Fruit fly (Drosophila melanogaster) whole organism, embryonic: ENCODE measurements around the gene CG43850.

ENCODE experiments used
- Abd-B ChIP-seq: fragments of 200-800 bp; sonication (Bioruptor generic); optimal IDR thresholded peaks from 2 replicates; lab custom pipeline; 2018; ENCODE audit warnings: missing biosample characterization, mild to moderate bottlenecking, missing genetic modification characterization, moderate library complexity
- Aef1 ChIP-seq: fragments of 200-800 bp; sonication (Bioruptor generic); IDR thresholded peaks from 3 replicates; pipeline ENCODE4 v1.3.6; 2022; ENCODE audit warnings: missing biosample characterization, missing genetic modification characterization
- Asciz ChIP-seq: fragments of 200-800 bp; sonication (Bioruptor generic); optimal IDR thresholded peaks from 2 replicates; lab custom pipeline; 2017; ENCODE audit warnings: missing biosample characterization, mild to moderate bottlenecking, missing genetic modification characterization, missing genetic modification reagents
- B-H2 ChIP-seq: fragments of 200-800 bp; sonication (Bioruptor generic); optimal IDR thresholded peaks from 2 replicates; lab custom pipeline; 2018; ENCODE audit warnings: missing biosample characterization, mild to moderate bottlenecking, missing genetic modification characterization
- CG10267 ChIP-seq: fragments of 200-800 bp; sonication (Bioruptor generic); optimal IDR thresholded peaks from 2 replicates; lab custom pipeline; 2018; ENCODE audit warnings: missing biosample characterization, mild to moderate bottlenecking, missing genetic modification characterization, moderate library complexity
- CG11247 ChIP-seq: fragments of 200-800 bp; sonication (Bioruptor generic); IDR thresholded peaks from 2 replicates; pipeline ENCODE4 v1.3.6; 2022; ENCODE audit warnings: missing biosample characterization, missing genetic modification characterization
- CG13775 ChIP-seq: fragments of 200-800 bp; sonication (Bioruptor generic); optimal IDR thresholded peaks from 3 replicates; lab custom pipeline; 2017; ENCODE audit warnings: missing biosample characterization, mild to moderate bottlenecking, missing genetic modification characterization
- CG1832 ChIP-seq: fragments of 200-800 bp; sonication (Bioruptor generic); optimal IDR thresholded peaks from 2 replicates; lab custom pipeline; 2017; ENCODE audit warnings: missing biosample characterization, mild to moderate bottlenecking, missing genetic modification characterization, inconsistent platforms
- CG2120 ChIP-seq: fragments of 200-800 bp; sonication (Bioruptor generic); optimal IDR thresholded peaks from 3 replicates; lab custom pipeline; 2016; ENCODE audit warnings: missing biosample characterization, missing genetic modification characterization
- CG2678 ChIP-seq: fragments of 200-800 bp; sonication (Bioruptor generic); optimal IDR thresholded peaks from 3 replicates; lab custom pipeline; 2019; ENCODE audit warnings: missing biosample characterization, mild to moderate bottlenecking, missing genetic modification characterization, moderate library complexity
- CG30431 ChIP-seq: fragments of 200-800 bp; sonication (Bioruptor generic); optimal IDR thresholded peaks from 2 replicates; lab custom pipeline; 2017; ENCODE audit warnings: missing biosample characterization, missing genetic modification characterization
- CG3065 ChIP-seq: fragments of 200-800 bp; sonication (Bioruptor generic); optimal IDR thresholded peaks from 2 replicates; lab custom pipeline; 2016; ENCODE audit warnings: missing biosample characterization, missing genetic modification characterization
- CG31224 ChIP-seq: fragments of 200-800 bp; sonication (Bioruptor generic); IDR thresholded peaks from 2 replicates; pipeline ENCODE4 v1.3.6; 2022; ENCODE audit warnings: missing biosample characterization, missing genetic modification characterization
- CG32767 ChIP-seq: fragments of 200-800 bp; sonication (Bioruptor generic); IDR thresholded peaks from 2 replicates; pipeline ENCODE4 v1.3.6; 2022; ENCODE audit warnings: missing biosample characterization, missing genetic modification characterization
- CG3726 ChIP-seq: fragments of 200-800 bp; sonication (Bioruptor generic); IDR thresholded peaks from 3 replicates; pipeline ENCODE4, ENCODE4 v1.3.6; 2022; ENCODE audit warnings: missing biosample characterization, missing genetic modification characterization
- CG3838 ChIP-seq: fragments of 200-800 bp; sonication (Bioruptor generic); optimal IDR thresholded peaks from 3 replicates; lab custom pipeline; 2016; ENCODE audit warnings: missing biosample characterization, missing genetic modification characterization
- CG3847 ChIP-seq: fragments of 200-800 bp; sonication (Bioruptor generic); IDR thresholded peaks from 2 replicates; pipeline ENCODE4 v1.3.6; 2022; ENCODE audit warnings: missing biosample characterization, missing genetic modification characterization
- CG4360 ChIP-seq: fragments of 200-800 bp; sonication (Bioruptor generic); IDR thresholded peaks from 2 replicates; pipeline ENCODE4 v1.3.6; 2022; ENCODE audit warnings: missing biosample characterization, missing genetic modification characterization
- CG4404 ChIP-seq: fragments of 200-800 bp; sonication (Bioruptor generic); IDR thresholded peaks from 2 replicates; pipeline ENCODE4 v1.3.6; 2022; ENCODE audit warnings: missing biosample characterization, missing genetic modification characterization
- CG4707 ChIP-seq: fragments of 200-800 bp; sonication (Bioruptor generic); optimal IDR thresholded peaks from 2 replicates; lab custom pipeline; 2018; ENCODE audit warnings: missing biosample characterization, mild to moderate bottlenecking, missing genetic modification characterization, moderate library complexity
- CG4730 ChIP-seq: fragments of 200-800 bp; sonication (Bioruptor generic); IDR thresholded peaks from 2 replicates; pipeline ENCODE4 v1.3.6; 2022; ENCODE audit warnings: missing biosample characterization, missing genetic modification characterization
- CG5180 ChIP-seq: fragments of 200-800 bp; sonication (Bioruptor generic); optimal IDR thresholded peaks from 3 replicates; lab custom pipeline; 2017; ENCODE audit warnings: missing biosample characterization, missing genetic modification characterization, mild to moderate bottlenecking, moderate library complexity, missing genetic modification reagents
- CG8359 ChIP-seq: fragments of 200-800 bp; sonication (Bioruptor generic); optimal IDR thresholded peaks from 2 replicates; lab custom pipeline; 2017; ENCODE audit warnings: missing biosample characterization, mild to moderate bottlenecking, missing genetic modification characterization, borderline replicate concordance
- GATAe ChIP-seq: fragments of 200-800 bp; sonication (Bioruptor generic); conservative IDR thresholded peaks from 2 replicates; pipeline ENCODE4 v1.3.6; 2022; ENCODE audit warnings: missing biosample characterization, missing genetic modification characterization
- Gug ChIP-seq: fragments of 200-800 bp; sonication (Bioruptor generic); IDR thresholded peaks from 4 replicates; pipeline ENCODE4 v1.3.6; 2022; ENCODE audit warnings: missing biosample characterization, missing genetic modification characterization
- Hr3 ChIP-seq: fragments of 200-800 bp; sonication (Bioruptor generic); optimal IDR thresholded peaks from 3 replicates; lab custom pipeline; 2016; ENCODE audit warnings: missing biosample characterization, missing genetic modification characterization
- Hsf ChIP-seq: fragments of 200-800 bp; sonication (Bioruptor generic); optimal IDR thresholded peaks from 3 replicates; lab custom pipeline; 2016; ENCODE audit warnings: missing biosample characterization, missing genetic modification characterization
- Ssrp ChIP-seq: fragments of 200-800 bp; sonication (Bioruptor generic); optimal IDR thresholded peaks from 2 replicates; lab custom pipeline; 2018; ENCODE audit warnings: missing biosample characterization, mild to moderate bottlenecking, missing genetic modification characterization, moderate library complexity
- bowl ChIP-seq: fragments of 200-800 bp; sonication (Bioruptor generic); IDR thresholded peaks from 2 replicates; pipeline ENCODE4 v1.3.6; 2022; ENCODE audit warnings: missing biosample characterization, missing genetic modification characterization
- caup ChIP-seq: fragments of 200-800 bp; sonication (Bioruptor generic); optimal IDR thresholded peaks from 3 replicates; lab custom pipeline; 2017; ENCODE audit warnings: missing biosample characterization, mild to moderate bottlenecking, missing genetic modification characterization, moderate library complexity; ENCODE audit not compliant: severe bottlenecking
- chm ChIP-seq: fragments of 200-800 bp; sonication (Bioruptor generic); IDR thresholded peaks from 2 replicates; pipeline ENCODE4 v1.3.6; 2022; ENCODE audit warnings: missing biosample characterization, missing genetic modification characterization
- dmrt99B ChIP-seq: fragments of 200-800 bp; sonication (Bioruptor generic); optimal IDR thresholded peaks from 2 replicates; lab custom pipeline; 2018; ENCODE audit warnings: missing biosample characterization, mild to moderate bottlenecking, missing genetic modification characterization, moderate library complexity
- fd64A ChIP-seq: fragments of 200-800 bp; sonication (Bioruptor generic); optimal IDR thresholded peaks from 3 replicates; lab custom pipeline; 2018; ENCODE audit warnings: missing biosample characterization, mild to moderate bottlenecking, missing genetic modification characterization
- gce ChIP-seq: fragments of 200-800 bp; sonication (Bioruptor generic); IDR thresholded peaks from 3 replicates; pipeline ENCODE4 v1.3.6; 2022; ENCODE audit warnings: missing biosample characterization, missing genetic modification characterization
- her ChIP-seq: fragments of 200-800 bp; sonication (Bioruptor generic); optimal IDR thresholded peaks from 2 replicates; lab custom pipeline; 2016; ENCODE audit warnings: missing biosample characterization, missing genetic modification characterization
- lmd ChIP-seq: fragments of 200-800 bp; sonication (Bioruptor generic); IDR thresholded peaks from 2 replicates; pipeline ENCODE4 v1.3.6; 2022; ENCODE audit warnings: missing biosample characterization, missing genetic modification characterization
- pb ChIP-seq: fragments of 200-800 bp; sonication (Bioruptor generic); optimal IDR thresholded peaks from 3 replicates; lab custom pipeline; 2016; ENCODE audit warnings: missing biosample characterization, missing genetic modification characterization
- phol ChIP-seq: fragments of 200-800 bp; sonication (Bioruptor generic); optimal IDR thresholded peaks from 3 replicates; lab custom pipeline; 2018; ENCODE audit warnings: missing biosample characterization, mild to moderate bottlenecking, missing genetic modification characterization, moderate library complexity
- pros ChIP-seq: fragments of 200-800 bp; sonication (Bioruptor generic); optimal IDR thresholded peaks from 3 replicates; lab custom pipeline; 2019; ENCODE audit warnings: missing biosample characterization, mild to moderate bottlenecking, missing genetic modification characterization, moderate library complexity
- ranshi ChIP-seq: fragments of 200-800 bp; sonication (Bioruptor generic); IDR thresholded peaks from 2 replicates; pipeline ENCODE4 v1.3.6; 2022; ENCODE audit warnings: missing biosample characterization, missing genetic modification characterization
- sc ChIP-seq, 3 experiments: fragments of >200 bp in 2 of 3; fragments of 200-800 bp in 1 of 3; sonication (Bioruptor generic) in 1 of 3; optimal IDR thresholded peaks; 2 replicates in 2 of 3; 3 replicates in 1 of 3; lab custom pipeline; 2017; ENCODE audit warnings: mild to moderate bottlenecking in 1 of 3, missing biosample characterization in 1 of 3, missing genetic modification characterization in 1 of 3, missing genetic modification reagents in 1 of 3
- sna ChIP-seq: fragments of 200-800 bp; sonication (Bioruptor generic); IDR thresholded peaks from 2 replicates; pipeline ENCODE4 v1.3.6; 2022; ENCODE audit warnings: missing biosample characterization, missing genetic modification characterization; ENCODE audit not compliant: partially characterized antibody
- tll ChIP-seq, 2 experiments: fragments of 200-800 bp in 1 of 2; fragments of >200 bp in 1 of 2; sonication (Bioruptor generic) in 1 of 2; optimal IDR thresholded peaks; 2 replicates each; lab custom pipeline; 2017 to 2019; ENCODE audit warnings: missing biosample characterization in 2 of 2, missing genetic modification characterization in 2 of 2, mild to moderate bottlenecking in 1 of 2, moderate library complexity in 1 of 2
- twi ChIP-seq: fragments of 200-800 bp; optimal IDR thresholded peaks from 2 replicates; lab custom pipeline; 2019; ENCODE audit warnings: missing biosample characterization, mild to moderate bottlenecking, missing genetic modification characterization, moderate library complexity
- tx ChIP-seq: fragments of 200-800 bp; sonication (Bioruptor generic); optimal IDR thresholded peaks from 2 replicates; lab custom pipeline; 2016; ENCODE audit warnings: missing biosample characterization, missing genetic modification characterization
- wdn ChIP-seq: fragments of 200-800 bp; sonication (Bioruptor generic); IDR thresholded peaks from 2 replicates; pipeline ENCODE4 v1.3.6; 2022; ENCODE audit warnings: missing biosample characterization, missing genetic modification characterization
- wek ChIP-seq: fragments of 200-800 bp; sonication (Bioruptor generic); optimal IDR thresholded peaks from 3 replicates; lab custom pipeline; 2018; ENCODE audit warnings: missing biosample characterization, mild to moderate bottlenecking, missing genetic modification characterization, moderate library complexity
- yki ChIP-seq: fragments of >200 bp; optimal IDR thresholded peaks from 3 replicates; lab custom pipeline; 2018

CG43850 gene

dm6 chr2L:13414525-13415481, at the start of gene CG43850, which contains the start of the genes CG16956 and CG42784 (continued):
- peak; percentile 51 for TF ChIP-seq dmrt99B (tag; lab: Kevin White, UChicago)
- TF ChIP-seq CG32767 (GFP tag; lab: Robert Waterston, UW) = no peak
- TF ChIP-seq CG4730 (GFP tag; lab: Robert Waterston, UW) = no peak
- TF ChIP-seq wek (GFP tag; lab: Kevin White, UChicago) = peak; percentile 80
- TF ChIP-seq Hsf = peak; percentile 17
- 0 out of 3 replicates have a peak, but pooled peaks have one; percentile 52 for TF ChIP-seq gce
- peak; percentile 25; the same call in 1 of the 2 replicates for TF ChIP-seq CG31224 (GFP tag; lab: Robert Waterston, UW)
- peak; percentile 53 for TF ChIP-seq CG4707 (GFP tag; lab: Kevin White, UChicago)
- TF ChIP-seq Hr3 (GFP tag; lab: Kevin White, UChicago) = no peak
- TF ChIP-seq bowl (GFP tag; lab: Robert Waterston, UW) = peak; percentile 42; the same call in 1 of the 2 replicates
- TF ChIP-seq Aef1 (GFP tag; lab: Robert Waterston, UW) = no peak
- TF ChIP-seq Abd-B (GFP tag; lab: Kevin White, UChicago) = no peak
- TF ChIP-seq tll (GFP tag; optimal IDR thresholded peaks at IDR 0.05; lab: Kevin White, UChicago) = no peak
- peak; percentile 68 for TF ChIP-seq Asciz
- TF ChIP-seq phol = no peak
- no peak for TF ChIP-seq CG3065
- no peak for TF ChIP-seq yki (lab: Kevin White, UChicago)
- TF ChIP-seq lmd (GFP tag; lab: Robert Waterston, UW) = no peak
- TF ChIP-seq sna (GFP tag; lab: Robert Waterston, UW) = no peak
- no peak for TF ChIP-seq ranshi (GFP tag; lab: Robert Waterston, UW)
- TF ChIP-seq CG13775 (GFP tag; lab: Kevin White, UChicago) = peak; percentile 56
- TF ChIP-seq CG2120 (GFP tag; lab: Kevin White, UChicago) = no peak
- no peak for TF ChIP-seq sc (optimal IDR thresholded peaks at IDR 0.05; lab: Kevin White, UChicago)
- TF ChIP-seq sc (GFP tag; optimal IDR thresholded peaks at IDR 0.05; lab: Kevin White, UChicago) = peak; percentile 7
- TF ChIP-seq wdn (GFP tag; lab: Robert Waterston, UW) = no peak
- no peak for TF ChIP-seq CG3726
- peak; percentile 42 for TF ChIP-seq her
- no peak for TF ChIP-seq pb (GFP tag; lab: Kevin White, UChicago)
- peak; percentile 13 for TF ChIP-seq CG10267
- TF ChIP-seq Gug = no peak
- no peak; the same call in 1 of the 2 replicates for TF ChIP-seq CG11247
- no peak for TF ChIP-seq CG2678 (tag; lab: Kevin White, UChicago)
- no peak for TF ChIP-seq CG1832
- no peak for TF ChIP-seq pros (GFP tag; lab: Kevin White, UChicago)
- TF ChIP-seq chm (GFP tag; lab: Robert Waterston, UW) = no peak; the same call in 1 of the 2 replicates
- TF ChIP-seq CG5180 (GFP tag; lab: Kevin White, UChicago) = peak; percentile 51
- TF ChIP-seq B-H2 (GFP tag; lab: Kevin White, UChicago) = peak; percentile 85
- peak; percentile 17 for TF ChIP-seq fd64A (GFP tag; lab: Kevin White, UChicago)
- no peak for TF ChIP-seq Ssrp (tag; lab: Kevin White, UChicago)
- TF ChIP-seq GATAe (GFP tag; lab: Robert Waterston, UW) = no peak
- TF ChIP-seq CG3847 (GFP tag; lab: Robert Waterston, UW) = no peak; the same call in none of the 2 replicates
- no peak for TF ChIP-seq CG4360 (GFP tag; lab: Robert Waterston, UW)
- TF ChIP-seq CG3838 (GFP tag; lab: Kevin White, UChicago) = no peak
- TF ChIP-seq tx (GFP tag; lab: Kevin White, UChicago) = no peak
- TF ChIP-seq CG8359 (GFP tag; lab: Kevin White, UChicago) = no peak
- TF ChIP-seq CG30431 (GFP tag; lab: Kevin White, UChicago) = no peak
- no peak for TF ChIP-seq twi (tag; lab: Kevin White, UChicago)
- TF ChIP-seq CG4404 (GFP tag; lab: Robert Waterston, UW) = no peak
- TF ChIP-seq caup (GFP tag; lab: Kevin White, UChicago) = peak; percentile 89
